Worm (Caenorhabditis elegans): Measurements from ENCODE around the gene Y34B4A.4.

DNA sequence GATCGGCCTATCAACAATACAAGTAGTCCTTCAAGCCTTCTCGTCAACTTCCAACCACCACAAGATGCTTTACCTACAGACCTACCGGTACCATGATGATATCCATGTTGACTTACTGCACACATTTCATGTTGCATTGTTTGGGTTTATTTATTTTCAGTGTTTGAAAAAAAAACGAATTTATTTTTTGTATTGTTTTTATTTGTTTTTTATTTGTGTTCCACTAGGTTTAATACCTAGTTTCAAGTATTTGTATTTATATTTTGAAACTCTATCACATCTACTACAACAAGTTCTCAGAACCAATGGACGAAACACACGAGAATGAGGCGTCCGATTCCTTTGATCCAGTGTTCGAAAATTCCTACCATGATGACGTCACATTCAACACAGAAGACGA lies 19.4 kb downstream of the Y34B4A.4 start, which contains the start of gene vps-41:
- TF ChIP-seq dpl-1 (GFP tag; optimal IDR thresholded peaks at IDR 0.05) (no peak), dpff-1 (tag; optimal IDR thresholded peaks at IDR 0.05) (no peak), ets-4 (GFP tag; optimal IDR thresholded peaks at IDR 0.05) (no peak), tbx-9 (tag; optimal IDR thresholded peaks at IDR 0.05; ENCODE audit: borderline replicate concordance) (no peak), F52B5.7 (tag; optimal IDR thresholded peaks at IDR 0.05) (no peak)
